Fruit fly (Drosophila melanogaster): Measurements from ENCODE around the gene Rab3GAP1.

Gene Rab3GAP1

dm6 chr2L:1579800-1580199 lies 31.2 kb downstream of the Rab3GAP1 start:
- TF ChIP-seq CG12768 (GFP tag; optimal IDR thresholded peaks at IDR 0.05) (no peak), CG14711 (tag; optimal IDR thresholded peaks at IDR 0.05) (no peak), pad (GFP tag; optimal IDR thresholded peaks at IDR 0.05) (no peak), tj (GFP tag; optimal IDR thresholded peaks at IDR 0.05) (no peak), CG33017 (tag; optimal IDR thresholded peaks at IDR 0.05) (no peak)

dm6 chr2L:1579254-1579653 lies 31.7 kb downstream of the Rab3GAP1 start:
- TF ChIP-seq CG11617 (GFP tag; optimal IDR thresholded peaks at IDR 0.05) (no peak), Clk (GFP tag; optimal IDR thresholded peaks at IDR 0.05) (no peak), bab1 (GFP tag; optimal IDR thresholded peaks at IDR 0.05) (no peak), cic (GFP tag; optimal IDR thresholded peaks at IDR 0.05) (no peak), Crg-1 (GFP tag; optimal IDR thresholded peaks at IDR 0.05) (no peak), CG33017 (tag; optimal IDR thresholded peaks at IDR 0.05) (no peak), CG7045 (GFP tag; optimal IDR thresholded peaks at IDR 0.05) (no peak), toe (GFP tag; optimal IDR thresholded peaks at IDR 0.05) (no peak), CG7101 (tag; optimal IDR thresholded peaks at IDR 0.05) (no peak), CG12768 (GFP tag; optimal IDR thresholded peaks at IDR 0.05) (no peak), cnc (optimal IDR thresholded peaks at IDR 0.05) (no peak), tj (GFP tag; optimal IDR thresholded peaks at IDR 0.05) (no peak), CG14711 (tag; optimal IDR thresholded peaks at IDR 0.05) (no peak), Mnt (GFP tag; optimal IDR thresholded peaks at IDR 0.05) (no peak)

- TF ChIP-seq Mnt (GFP tag; optimal IDR thresholded peaks at IDR 0.05) (no peak), bab1 (GFP tag; optimal IDR thresholded peaks at IDR 0.05) (peak; percentile 15), Hr96 (GFP tag; optimal IDR thresholded peaks at IDR 0.05) (peak; percentile 15), toe (GFP tag; optimal IDR thresholded peaks at IDR 0.05) (peak; percentile 11), CG7045 (GFP tag; optimal IDR thresholded peaks at IDR 0.05) (peak; percentile 12), CG11617 (GFP tag; optimal IDR thresholded peaks at IDR 0.05) (no peak)
Observed at dm6 chr2L:1575604-1576003, 35.4 kb downstream of the Rab3GAP1 start.

dm6 chr2L:1574009-1574408 lies 36.9 kb downstream of the Rab3GAP1 start:
- TF ChIP-seq toe (GFP tag; optimal IDR thresholded peaks at IDR 0.05) (no peak), CG33017 (tag; optimal IDR thresholded peaks at IDR 0.05) (no peak), ovo (GFP tag; optimal IDR thresholded peaks at IDR 0.05) (no peak), CG12768 (GFP tag; optimal IDR thresholded peaks at IDR 0.05) (no peak), CG7101 (tag; optimal IDR thresholded peaks at IDR 0.05) (no peak), cic (GFP tag; optimal IDR thresholded peaks at IDR 0.05) (no peak), cnc (optimal IDR thresholded peaks at IDR 0.05) (no peak), Hr96 (GFP tag; optimal IDR thresholded peaks at IDR 0.05) (no peak), kay (GFP tag; ENCODE audit: borderline replicate concordance) (no peak), Mnt (GFP tag; optimal IDR thresholded peaks at IDR 0.05) (no peak), pad (GFP tag; optimal IDR thresholded peaks at IDR 0.05) (no peak), CG1620 (GFP tag; optimal IDR thresholded peaks at IDR 0.05) (no peak), CG14711 (tag; optimal IDR thresholded peaks at IDR 0.05) (no peak), Crg-1 (GFP tag; optimal IDR thresholded peaks at IDR 0.05) (no peak), CG11617 (GFP tag; optimal IDR thresholded peaks at IDR 0.05) (no peak), CG5204 (GFP tag; optimal IDR thresholded peaks at IDR 0.05) (no peak), Clk (GFP tag; optimal IDR thresholded peaks at IDR 0.05) (no peak), bab1 (GFP tag; optimal IDR thresholded peaks at IDR 0.05) (no peak)

dm6 chr2L:1568631-1569030 lies 42.3 kb downstream of the Rab3GAP1 start:
- TF ChIP-seq tj (GFP tag; optimal IDR thresholded peaks at IDR 0.05) = no peak
- TF ChIP-seq cic (GFP tag; optimal IDR thresholded peaks at IDR 0.05) = no peak
- TF ChIP-seq CG11617 (GFP tag; optimal IDR thresholded peaks at IDR 0.05) = no peak
- no peak for TF ChIP-seq CG7045 (GFP tag; optimal IDR thresholded peaks at IDR 0.05)
- TF ChIP-seq kay (GFP tag; ENCODE audit: borderline replicate concordance) = no peak
- TF ChIP-seq Hr96 (GFP tag; optimal IDR thresholded peaks at IDR 0.05) = no peak
- TF ChIP-seq Clk (GFP tag; optimal IDR thresholded peaks at IDR 0.05) = no peak
- TF ChIP-seq CG5204 (GFP tag; optimal IDR thresholded peaks at IDR 0.05) = no peak
- TF ChIP-seq CG12768 (GFP tag; optimal IDR thresholded peaks at IDR 0.05) = no peak
- no peak for TF ChIP-seq CG14711 (tag; optimal IDR thresholded peaks at IDR 0.05)
- TF ChIP-seq CG33017 (tag; optimal IDR thresholded peaks at IDR 0.05) = no peak

- TF ChIP-seq CG12768 (GFP tag; optimal IDR thresholded peaks at IDR 0.05) (no peak), pad (GFP tag; optimal IDR thresholded peaks at IDR 0.05) (no peak), CG5204 (GFP tag; optimal IDR thresholded peaks at IDR 0.05) (no peak), CG33017 (tag; optimal IDR thresholded peaks at IDR 0.05) (no peak), Clk (GFP tag; optimal IDR thresholded peaks at IDR 0.05) (no peak), bab1 (GFP tag; optimal IDR thresholded peaks at IDR 0.05) (no peak), tj (GFP tag; optimal IDR thresholded peaks at IDR 0.05) (no peak), CG7101 (tag; optimal IDR thresholded peaks at IDR 0.05) (no peak), Mnt (GFP tag; optimal IDR thresholded peaks at IDR 0.05) (no peak), ovo (GFP tag; optimal IDR thresholded peaks at IDR 0.05) (no peak), Crg-1 (GFP tag; optimal IDR thresholded peaks at IDR 0.05) (no peak), cnc (optimal IDR thresholded peaks at IDR 0.05) (no peak), CG7045 (GFP tag; optimal IDR thresholded peaks at IDR 0.05) (no peak), toe (GFP tag; optimal IDR thresholded peaks at IDR 0.05) (no peak), kay (GFP tag; ENCODE audit: borderline replicate concordance) (no peak)
Observed at dm6 chr2L:1559811-1560501, 51.0 kb downstream of the Rab3GAP1 start.

- TF ChIP-seq cic (GFP tag; optimal IDR thresholded peaks at IDR 0.05) = no peak
- no peak for TF ChIP-seq CG14711 (tag; optimal IDR thresholded peaks at IDR 0.05)
- TF ChIP-seq CG11617 (GFP tag; optimal IDR thresholded peaks at IDR 0.05) = no peak
- no peak for TF ChIP-seq ovo (GFP tag; optimal IDR thresholded peaks at IDR 0.05)
- TF ChIP-seq CG7045 (GFP tag; optimal IDR thresholded peaks at IDR 0.05) = no peak
- no peak for TF ChIP-seq CG5204 (GFP tag; optimal IDR thresholded peaks at IDR 0.05)
- no peak for TF ChIP-seq toe (GFP tag; optimal IDR thresholded peaks at IDR 0.05)
- no peak for TF ChIP-seq CG12768 (GFP tag; optimal IDR thresholded peaks at IDR 0.05)
- no peak for TF ChIP-seq CG1620 (GFP tag; optimal IDR thresholded peaks at IDR 0.05)
- no peak for TF ChIP-seq Hr96 (GFP tag; optimal IDR thresholded peaks at IDR 0.05)
- TF ChIP-seq kay (GFP tag; ENCODE audit: borderline replicate concordance) = no peak
- TF ChIP-seq bab1 (GFP tag; optimal IDR thresholded peaks at IDR 0.05) = no peak
- no peak for TF ChIP-seq pad (GFP tag; optimal IDR thresholded peaks at IDR 0.05)
- no peak for TF ChIP-seq Crg-1 (GFP tag; optimal IDR thresholded peaks at IDR 0.05)
- TF ChIP-seq CG7101 (tag; optimal IDR thresholded peaks at IDR 0.05) = no peak
- TF ChIP-seq Mnt (GFP tag; optimal IDR thresholded peaks at IDR 0.05) = no peak
- no peak for TF ChIP-seq tj (GFP tag; optimal IDR thresholded peaks at IDR 0.05)
- TF ChIP-seq Clk (GFP tag; optimal IDR thresholded peaks at IDR 0.05) = no peak
Observed at dm6 chr2L:1557927-1558326, 53.0 kb downstream of the Rab3GAP1 start.

All from whole organism, adult.